Fruit fly (Drosophila melanogaster) whole organism, adult: ENCODE data around the gene AstA.

Experiments used
- CG11617 ChIP-seq: fragments of 200-800 bp; sonication (Bioruptor generic); optimal IDR thresholded peaks from 2 replicates; lab custom pipeline; 2017; ENCODE audit warnings: mild to moderate bottlenecking, missing biosample characterization, missing genetic modification reagents, missing genetic modification characterization
- CG12768 ChIP-seq: fragments of 200-800 bp; sonication (Bioruptor generic); optimal IDR thresholded peaks from 2 replicates; lab custom pipeline; 2017; ENCODE audit warnings: missing biosample characterization, missing genetic modification characterization, mild to moderate bottlenecking, moderate library complexity, missing genetic modification reagents
- CG14711 ChIP-seq: fragments of 200-800 bp; sonication (Bioruptor generic); optimal IDR thresholded peaks from 2 replicates; lab custom pipeline; 2018; ENCODE audit warnings: missing biosample characterization, mild to moderate bottlenecking, missing genetic modification characterization, moderate library complexity
- CG1620 ChIP-seq: fragments of 200-800 bp; sonication (Bioruptor generic); optimal IDR thresholded peaks from 2 replicates; lab custom pipeline; 2016; ENCODE audit warnings: missing biosample characterization, missing genetic modification characterization
- CG33017 ChIP-seq: fragments of 200-800 bp; sonication (Bioruptor generic); optimal IDR thresholded peaks from 2 replicates; lab custom pipeline; 2018; ENCODE audit warnings: missing biosample characterization, mild to moderate bottlenecking, missing genetic modification characterization, moderate library complexity
- CG5204 ChIP-seq: fragments of 200-800 bp; sonication (Bioruptor generic); optimal IDR thresholded peaks from 2 replicates; lab custom pipeline; 2016; ENCODE audit warnings: missing biosample characterization, missing genetic modification characterization
- CG7045 ChIP-seq: fragments of 200-800 bp; sonication (Bioruptor generic); optimal IDR thresholded peaks from 2 replicates; lab custom pipeline; 2017; ENCODE audit warnings: missing biosample characterization, mild to moderate bottlenecking, missing genetic modification characterization
- CG7101 ChIP-seq: fragments of 200-800 bp; sonication (Bioruptor generic); optimal IDR thresholded peaks from 2 replicates; lab custom pipeline; 2018; ENCODE audit warnings: missing biosample characterization, mild to moderate bottlenecking, missing genetic modification characterization, moderate library complexity
- Clk ChIP-seq: fragments of 200-800 bp; sonication (Bioruptor generic); optimal IDR thresholded peaks from 2 replicates; lab custom pipeline; 2017; ENCODE audit warnings: missing biosample characterization, missing genetic modification characterization
- Crg-1 ChIP-seq: fragments of 200-800 bp; sonication (Bioruptor generic); optimal IDR thresholded peaks from 2 replicates; lab custom pipeline; 2016; ENCODE audit warnings: missing biosample characterization, missing genetic modification characterization
- Hr96 ChIP-seq: fragments of 200-800 bp; sonication (Bioruptor generic); optimal IDR thresholded peaks from 2 replicates; lab custom pipeline; 2016; ENCODE audit warnings: missing biosample characterization, missing genetic modification characterization
- Mnt ChIP-seq: fragments of 200-800 bp; sonication (Bioruptor generic); optimal IDR thresholded peaks from 2 replicates; lab custom pipeline; 2016; ENCODE audit warnings: missing biosample characterization, mild to moderate bottlenecking, missing genetic modification characterization
- bab1 ChIP-seq: fragments of 200-800 bp; sonication (Bioruptor generic); optimal IDR thresholded peaks from 3 replicates; lab custom pipeline; 2019; ENCODE audit warnings: missing biosample characterization, mild to moderate bottlenecking, missing genetic modification characterization, moderate library complexity
- cnc ChIP-seq, 2 experiments: fragments of >200 bp; optimal IDR thresholded peaks; 2 replicates each; lab custom pipeline; 2017
- ovo ChIP-seq: fragments of 200-800 bp; sonication (Bioruptor generic); optimal IDR thresholded peaks from 2 replicates; lab custom pipeline; 2016; ENCODE audit warnings: missing biosample characterization, missing genetic modification characterization
- pad ChIP-seq: fragments of 200-800 bp; sonication (Bioruptor generic); optimal IDR thresholded peaks from 3 replicates; lab custom pipeline; 2017; ENCODE audit warnings: missing biosample characterization, missing genetic modification characterization, mild to moderate bottlenecking, moderate library complexity, missing genetic modification reagents
- tj ChIP-seq: fragments of 200-800 bp; sonication (Bioruptor generic); optimal IDR thresholded peaks from 3 replicates; lab custom pipeline; 2017; ENCODE audit warnings: missing biosample characterization, mild to moderate bottlenecking, missing genetic modification characterization, moderate library complexity
- toe ChIP-seq: fragments of 200-800 bp; sonication (Bioruptor generic); optimal IDR thresholded peaks from 2 replicates; lab custom pipeline; 2016; ENCODE audit warnings: missing biosample characterization, missing genetic modification characterization

AstA gene

DNA sequence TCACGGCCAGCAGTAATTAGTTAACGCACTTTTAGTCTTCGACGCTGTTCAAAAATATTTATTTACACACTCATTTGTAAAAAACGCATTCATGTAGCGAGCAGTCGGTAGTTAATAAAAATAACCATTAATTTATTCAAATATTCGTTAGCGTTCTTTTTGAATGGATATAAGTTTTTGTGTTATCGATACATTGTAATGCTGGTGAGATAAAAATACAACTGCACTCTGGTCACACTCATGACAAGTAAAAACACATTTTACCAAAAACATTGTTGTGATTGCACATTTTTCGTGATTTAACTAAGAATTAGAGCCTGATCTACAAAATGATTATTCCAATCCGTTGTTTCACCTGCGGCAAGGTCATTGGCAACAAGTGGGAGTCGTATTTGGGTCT is 47.6 kb downstream of the AstA start, which contains the start of gene Polr2L:
Polr2L (plus strand) TSS at position 223 of the 400 bp plus-strand sequence.
- TF ChIP-seq bab1 (GFP tag; lab: Kevin White, UChicago) (no peak), Clk (GFP tag; lab: Kevin White, UChicago) (no peak), CG5204 (GFP tag; lab: Kevin White, UChicago) (no peak), CG33017 (no peak), tj (GFP tag; lab: Kevin White, UChicago) (no peak), pad (GFP tag; lab: Kevin White, UChicago) (no peak), toe (no peak), CG7045 (no peak), CG7101 (no peak), CG12768 (GFP tag; lab: Kevin White, UChicago) (no peak), cnc (optimal IDR thresholded peaks at IDR 0.05; lab: Kevin White, UChicago) (no peak), CG14711 (tag; lab: Kevin White, UChicago) (no peak), Crg-1 (no peak), CG1620 (GFP tag; lab: Kevin White, UChicago) (no peak), Mnt (GFP tag; lab: Kevin White, UChicago) (no peak), CG11617 (GFP tag; lab: Kevin White, UChicago) (no peak), Hr96 (GFP tag; lab: Kevin White, UChicago) (no peak)

DNA sequence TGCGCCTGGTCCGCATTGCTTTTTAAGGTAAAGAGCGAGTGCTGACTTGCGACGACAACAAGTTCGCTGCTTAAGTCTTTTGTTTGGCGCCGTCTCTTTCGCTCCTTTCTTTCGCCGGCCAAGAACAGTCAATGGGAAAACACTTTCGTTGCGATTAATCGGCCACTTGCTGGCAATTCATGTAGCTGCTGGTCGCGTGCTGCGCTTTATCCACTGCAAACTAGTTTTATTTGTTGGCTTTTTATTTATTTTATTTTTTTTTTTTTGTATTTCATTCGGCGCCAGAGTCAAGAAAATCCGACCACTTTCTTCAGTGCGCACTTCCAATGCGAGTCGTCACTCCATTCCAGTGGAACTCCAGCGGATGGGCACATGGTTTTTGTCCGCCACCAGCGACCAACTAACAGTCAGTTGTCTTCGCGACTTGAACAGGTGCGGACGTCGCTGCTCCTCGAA is 52.5 kb downstream of the AstA start, which contains the start of the genes CG13627 and CG46316:
CG13627 (plus strand) TSS at position 406 of the 456 bp plus-strand sequence.
CG46316 (plus strand) TSS at position 406 of the 456 bp plus-strand sequence.
- TF ChIP-seq CG7045 (no peak), CG7101 (no peak), CG12768 (GFP tag; lab: Kevin White, UChicago) (no peak), CG5204 (GFP tag; lab: Kevin White, UChicago) (no peak), CG11617 (GFP tag; lab: Kevin White, UChicago) (no peak), Mnt (GFP tag; lab: Kevin White, UChicago) (no peak), toe (no peak), ovo (GFP tag; lab: Kevin White, UChicago) (no peak)
